Fruit fly (Drosophila melanogaster) whole organism, embryonic: Measurements from ENCODE around the gene CG43999.

Source experiments
- CG10431 ChIP-seq: fragments of 200-800 bp; sonication (Bioruptor generic); optimal IDR thresholded peaks from 3 replicates; lab custom pipeline; 2018; ENCODE audit warnings: missing biosample characterization, mild to moderate bottlenecking, missing genetic modification characterization
- CG10959 ChIP-seq: fragments of 200-800 bp; sonication (Bioruptor generic); IDR thresholded peaks from 2 replicates; pipeline ENCODE4 v1.3.6; 2022; ENCODE audit warnings: missing biosample characterization, missing genetic modification characterization
- CG11093 ChIP-seq: fragments of 200-800 bp; sonication (Bioruptor generic); IDR thresholded peaks from 3 replicates; pipeline ENCODE4 v1.3.6; 2022; ENCODE audit warnings: missing biosample characterization, missing genetic modification characterization
- CG11456 ChIP-seq: fragments of 200-800 bp; sonication (Bioruptor generic); IDR thresholded peaks from 3 replicates; pipeline ENCODE4 v1.3.6; 2022; ENCODE audit warnings: missing biosample characterization, missing genetic modification characterization
- CG11560 ChIP-seq: fragments of 200-800 bp; sonication (Bioruptor generic); IDR thresholded peaks from 3 replicates; pipeline ENCODE4 v1.3.6; 2022; ENCODE audit warnings: missing biosample characterization, missing genetic modification characterization
- CG12744 ChIP-seq: fragments of 200-800 bp; sonication (Bioruptor generic); optimal IDR thresholded peaks from 2 replicates; lab custom pipeline; 2016; ENCODE audit warnings: missing biosample characterization, missing genetic modification characterization
- CG13123 ChIP-seq: fragments of 200-800 bp; sonication (Bioruptor generic); optimal IDR thresholded peaks from 2 replicates; lab custom pipeline; 2016; ENCODE audit warnings: missing biosample characterization, missing genetic modification characterization
- CG13424 ChIP-seq: fragments of 200-800 bp; sonication (Bioruptor generic); optimal IDR thresholded peaks from 2 replicates; lab custom pipeline; 2019; ENCODE audit warnings: missing biosample characterization, mild to moderate bottlenecking, missing genetic modification characterization, moderate library complexity
- CG14014 ChIP-seq: fragments of 200-800 bp; sonication (Bioruptor generic); IDR thresholded peaks from 2 replicates; pipeline ENCODE4 v1.3.6; 2022; ENCODE audit warnings: missing biosample characterization, missing genetic modification characterization
- CG14050 ChIP-seq: fragments of 200-800 bp; sonication (Bioruptor generic); IDR thresholded peaks from 3 replicates; pipeline ENCODE4 v1.3.6; 2022; ENCODE audit warnings: missing biosample characterization, missing genetic modification characterization
- CG17568 ChIP-seq: fragments of 200-800 bp; sonication (Bioruptor generic); optimal IDR thresholded peaks from 2 replicates; lab custom pipeline; 2018; ENCODE audit warnings: missing biosample characterization, mild to moderate bottlenecking, missing genetic modification characterization, moderate library complexity
- CG30020 ChIP-seq: fragments of 200-800 bp; optimal IDR thresholded peaks from 2 replicates; lab custom pipeline; 2019; ENCODE audit warnings: missing biosample characterization, mild to moderate bottlenecking, missing genetic modification characterization, moderate library complexity
- CG32532 ChIP-seq: fragments of 200-800 bp; sonication (Bioruptor generic); IDR thresholded peaks from 2 replicates; pipeline ENCODE4 v1.3.6; 2022; ENCODE audit warnings: missing biosample characterization, missing genetic modification characterization
- CG3407 ChIP-seq: fragments of 200-800 bp; sonication (Bioruptor generic); optimal IDR thresholded peaks from 2 replicates; lab custom pipeline; 2018; ENCODE audit warnings: missing biosample characterization, mild to moderate bottlenecking, missing genetic modification characterization
- CG34376 ChIP-seq: fragments of 200-800 bp; sonication (Bioruptor generic); optimal IDR thresholded peaks from 2 replicates; lab custom pipeline; 2018; ENCODE audit warnings: missing biosample characterization, mild to moderate bottlenecking, missing genetic modification characterization
- CG6654 ChIP-seq: fragments of 200-800 bp; sonication (Bioruptor generic); optimal IDR thresholded peaks from 2 replicates; lab custom pipeline; 2017; ENCODE audit warnings: missing biosample characterization, mild to moderate bottlenecking, missing genetic modification characterization
- CG7786 ChIP-seq: fragments of 200-800 bp; sonication (Bioruptor generic); optimal IDR thresholded peaks from 2 replicates; lab custom pipeline; 2016; ENCODE audit warnings: missing biosample characterization, missing genetic modification characterization
- CG7987 ChIP-seq: fragments of 200-800 bp; sonication (Bioruptor generic); optimal IDR thresholded peaks from 2 replicates; lab custom pipeline; 2018; ENCODE audit warnings: missing biosample characterization, mild to moderate bottlenecking, missing genetic modification characterization, moderate library complexity
- CG8765 ChIP-seq: fragments of 200-800 bp; sonication (Bioruptor generic); IDR thresholded peaks from 2 replicates; pipeline ENCODE4 v1.3.6; 2022; ENCODE audit warnings: missing biosample characterization, missing genetic modification characterization
- CG9727 ChIP-seq: fragments of 200-800 bp; sonication (Bioruptor generic); optimal IDR thresholded peaks from 3 replicates; lab custom pipeline; 2017; ENCODE audit warnings: missing biosample characterization, mild to moderate bottlenecking, missing genetic modification characterization
- CG9817 ChIP-seq: fragments of 200-800 bp; sonication (Bioruptor generic); optimal IDR thresholded peaks from 2 replicates; lab custom pipeline; 2018; ENCODE audit warnings: missing biosample characterization, mild to moderate bottlenecking, missing genetic modification characterization, moderate library complexity
- CG9876 ChIP-seq: fragments of 200-800 bp; sonication (Bioruptor generic); optimal IDR thresholded peaks from 2 replicates; lab custom pipeline; 2016; ENCODE audit warnings: missing biosample characterization, missing genetic modification characterization
- Doc3 ChIP-seq: fragments of 200-800 bp; sonication (Bioruptor generic); IDR thresholded peaks from 3 replicates; pipeline ENCODE4 v1.3.6; 2022; ENCODE audit warnings: missing biosample characterization, missing genetic modification characterization; ENCODE audit not compliant: partially characterized antibody
- HmgD ChIP-seq: fragments of 200-800 bp; sonication (Bioruptor generic); optimal IDR thresholded peaks from 3 replicates; lab custom pipeline; 2016; ENCODE audit warnings: missing biosample characterization, missing genetic modification characterization
- Hmr ChIP-seq: fragments of 200-800 bp; sonication (Bioruptor generic); optimal IDR thresholded peaks from 3 replicates; lab custom pipeline; 2017; ENCODE audit warnings: mild to moderate bottlenecking, missing biosample characterization, missing genetic modification reagents, missing genetic modification characterization
- Hr78 ChIP-seq, 2 experiments: fragments of 200-800 bp in 1 of 2; fragments of >200 bp in 1 of 2; sonication (Bioruptor generic) in 1 of 2; optimal IDR thresholded peaks; 2 replicates each; lab custom pipeline; 2017 to 2019; ENCODE audit warnings: missing biosample characterization in 2 of 2, missing genetic modification characterization in 2 of 2, mild to moderate bottlenecking in 1 of 2, moderate library complexity in 1 of 2
- NC2α ChIP-seq: fragments of 200-800 bp; sonication (Bioruptor generic); optimal IDR thresholded peaks from 2 replicates; lab custom pipeline; 2016; ENCODE audit warnings: missing biosample characterization, missing genetic modification characterization
- NfI ChIP-seq: fragments of 200-800 bp; sonication (Bioruptor generic); optimal IDR thresholded peaks from 3 replicates; lab custom pipeline; 2018; ENCODE audit warnings: missing biosample characterization, mild to moderate bottlenecking, missing genetic modification characterization, moderate library complexity
- Tbp ChIP-seq: fragments of >200 bp; optimal IDR thresholded peaks from 2 replicates; lab custom pipeline; 2018; ENCODE audit warnings: missing biosample characterization, missing genetic modification characterization
- abd-A ChIP-seq: fragments of 200-800 bp; sonication (Bioruptor generic); optimal IDR thresholded peaks from 3 replicates; lab custom pipeline; 2019; ENCODE audit warnings: missing biosample characterization, mild to moderate bottlenecking, missing genetic modification characterization, moderate library complexity
- amos ChIP-seq: fragments of 200-800 bp; sonication (Bioruptor generic); IDR thresholded peaks from 2 replicates; pipeline ENCODE4 v1.3.6; 2022; ENCODE audit warnings: missing biosample characterization, missing genetic modification characterization; ENCODE audit not compliant: partially characterized antibody
- ase ChIP-seq: fragments of 200-800 bp; sonication (Bioruptor generic); IDR thresholded peaks from 3 replicates; pipeline ENCODE4 v1.3.6; 2022; ENCODE audit warnings: missing biosample characterization, missing genetic modification characterization
- btn ChIP-seq: fragments of 200-800 bp; sonication (Bioruptor generic); optimal IDR thresholded peaks from 2 replicates; lab custom pipeline; 2016; ENCODE audit warnings: missing biosample characterization, missing genetic modification characterization
- dmrt99B ChIP-seq: fragments of 200-800 bp; sonication (Bioruptor generic); optimal IDR thresholded peaks from 2 replicates; lab custom pipeline; 2018; ENCODE audit warnings: missing biosample characterization, mild to moderate bottlenecking, missing genetic modification characterization, moderate library complexity
- en ChIP-seq: fragments of 200-800 bp; sonication (Bioruptor generic); optimal IDR thresholded peaks from 2 replicates; lab custom pipeline; 2016; ENCODE audit warnings: missing biosample characterization, missing genetic modification characterization
- gcm2 ChIP-seq: fragments of 200-800 bp; sonication (Bioruptor generic); optimal IDR thresholded peaks from 2 replicates; lab custom pipeline; 2016; ENCODE audit warnings: missing biosample characterization, missing genetic modification characterization
- gro ChIP-seq: fragments of 200-800 bp; sonication (Bioruptor generic); optimal IDR thresholded peaks from 2 replicates; lab custom pipeline; 2016; ENCODE audit warnings: missing biosample characterization, missing genetic modification characterization
- gt ChIP-seq: fragments of 200-800 bp; sonication (Bioruptor generic); IDR thresholded peaks from 2 replicates; pipeline ENCODE4 v1.3.6; 2022; ENCODE audit warnings: missing biosample characterization, missing genetic modification characterization
- ind ChIP-seq: fragments of 200-800 bp; sonication (Bioruptor generic); optimal IDR thresholded peaks from 3 replicates; lab custom pipeline; 2016; ENCODE audit warnings: missing biosample characterization, missing genetic modification characterization
- nerfin-1 ChIP-seq: fragments of 200-800 bp; sonication (Bioruptor generic); optimal IDR thresholded peaks from 3 replicates; lab custom pipeline; 2019; ENCODE audit warnings: missing biosample characterization, mild to moderate bottlenecking, missing genetic modification characterization, moderate library complexity
- nerfin-2 ChIP-seq: fragments of 200-800 bp; sonication (Bioruptor generic); IDR thresholded peaks from 2 replicates; pipeline ENCODE4 v1.3.6; 2022; ENCODE audit warnings: missing biosample characterization, missing genetic modification characterization; ENCODE audit not compliant: partially characterized antibody
- nmo ChIP-seq: fragments of 200-800 bp; sonication (Bioruptor generic); optimal IDR thresholded peaks from 2 replicates; lab custom pipeline; 2018; ENCODE audit warnings: missing biosample characterization, mild to moderate bottlenecking, missing genetic modification characterization, moderate library complexity
- phol ChIP-seq: fragments of 200-800 bp; sonication (Bioruptor generic); optimal IDR thresholded peaks from 3 replicates; lab custom pipeline; 2018; ENCODE audit warnings: missing biosample characterization, mild to moderate bottlenecking, missing genetic modification characterization, moderate library complexity
- pita ChIP-seq: fragments of 200-800 bp; sonication (Bioruptor generic); optimal IDR thresholded peaks from 2 replicates; lab custom pipeline; 2017; ENCODE audit warnings: missing biosample characterization, mild to moderate bottlenecking, missing genetic modification characterization
- pnt ChIP-seq: fragments of 200-800 bp; sonication (Bioruptor generic); optimal IDR thresholded peaks from 3 replicates; lab custom pipeline; 2016; ENCODE audit warnings: missing biosample characterization, missing genetic modification characterization
- sob ChIP-seq: fragments of 200-800 bp; sonication (Bioruptor generic); IDR thresholded peaks from 2 replicates; pipeline ENCODE4 v1.3.6; 2022; ENCODE audit warnings: missing biosample characterization, missing genetic modification characterization
- stwl ChIP-seq: fragments of 200-800 bp; sonication (Bioruptor generic); optimal IDR thresholded peaks from 3 replicates; lab custom pipeline; 2018; ENCODE audit warnings: missing biosample characterization, mild to moderate bottlenecking, missing genetic modification characterization, moderate library complexity
- tll ChIP-seq, 2 experiments: fragments of 200-800 bp in 1 of 2; fragments of >200 bp in 1 of 2; sonication (Bioruptor generic) in 1 of 2; optimal IDR thresholded peaks; 2 replicates each; lab custom pipeline; 2017 to 2019; ENCODE audit warnings: missing biosample characterization in 2 of 2, missing genetic modification characterization in 2 of 2, mild to moderate bottlenecking in 1 of 2, moderate library complexity in 1 of 2
- twi ChIP-seq: fragments of 200-800 bp; optimal IDR thresholded peaks from 2 replicates; lab custom pipeline; 2019; ENCODE audit warnings: missing biosample characterization, mild to moderate bottlenecking, missing genetic modification characterization, moderate library complexity
- wek ChIP-seq: fragments of 200-800 bp; sonication (Bioruptor generic); optimal IDR thresholded peaks from 3 replicates; lab custom pipeline; 2018; ENCODE audit warnings: missing biosample characterization, mild to moderate bottlenecking, missing genetic modification characterization, moderate library complexity
- zf30C ChIP-seq: fragments of 200-800 bp; sonication (Bioruptor generic); optimal IDR thresholded peaks from 3 replicates; lab custom pipeline; 2018; ENCODE audit warnings: missing biosample characterization, mild to moderate bottlenecking, missing genetic modification characterization

CG43999 gene

DNA sequence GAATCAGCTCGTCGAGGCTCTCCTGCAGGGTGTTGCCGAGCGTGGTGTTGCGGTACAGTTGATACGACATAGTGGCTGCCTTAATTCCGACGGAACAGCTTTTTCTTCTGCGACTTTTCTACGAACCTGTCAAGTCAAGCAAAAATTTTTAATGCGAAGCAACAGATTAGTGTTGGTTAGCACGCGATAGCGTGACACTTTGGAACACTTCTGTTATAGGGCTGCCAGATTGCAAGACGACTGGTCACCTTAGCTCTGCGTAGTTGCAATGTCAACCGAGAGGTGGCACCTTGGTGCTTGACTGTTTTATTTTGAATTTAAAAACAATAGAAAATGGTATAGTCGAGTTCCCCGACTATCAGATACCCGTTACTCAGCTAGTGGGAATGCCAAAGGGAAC is 37.9 kb downstream of the CG43999 start, which contains the start of gene TfIIA-S (continued):
- TF ChIP-seq zf30C (GFP tag; lab: Kevin White, UChicago) (no peak), CG30020 (tag; lab: Kevin White, UChicago) (peak; percentile 26), nerfin-1 (peak; percentile 45), CG9876 (GFP tag; lab: Kevin White, UChicago) (peak; percentile 80), NC2α (GFP tag; lab: Kevin White, UChicago) (peak; percentile 75), stwl (peak; percentile 94), CG8765 (GFP tag; lab: Robert Waterston, UW) (no peak), wek (GFP tag; lab: Kevin White, UChicago) (peak; percentile 30), twi (peak; percentile 3), HmgD (GFP tag; lab: Kevin White, UChicago) (peak; percentile 93), CG10431 (GFP tag; lab: Kevin White, UChicago) (no peak), btn (GFP tag; lab: Kevin White, UChicago) (peak; percentile 39), Tbp (no peak), CG6654 (GFP tag; lab: Kevin White, UChicago) (no peak), CG10959 (GFP tag; lab: Robert Waterston, UW) (no peak), CG17568 (GFP tag; lab: Kevin White, UChicago) (no peak), CG11093 (GFP tag; lab: Robert Waterston, UW) (peak; percentile 49; the same call in 1 of the 3 replicates), CG13123 (GFP tag; lab: Kevin White, UChicago) (peak; percentile 69), CG9817 (tag; lab: Kevin White, UChicago) (peak; percentile 76), gro (GFP tag; lab: Kevin White, UChicago) (peak; percentile 88), CG14050 (GFP tag; lab: Robert Waterston, UW) (no peak), CG9727 (GFP tag; lab: Kevin White, UChicago) (peak; percentile 54), Hr78 (GFP tag; optimal IDR thresholded peaks at IDR 0.05; lab: Kevin White, UChicago) (no peak), CG32532 (no peak), CG11456 (no peak), CG14014 (GFP tag; lab: Robert Waterston, UW) (no peak), NfI (GFP tag; lab: Kevin White, UChicago) (peak; percentile 83), en (GFP tag; lab: Kevin White, UChicago) (no peak), gcm2 (GFP tag; lab: Kevin White, UChicago) (peak; percentile 19), pnt (GFP tag; lab: Kevin White, UChicago) (peak; percentile 75), CG34376 (GFP tag; lab: Kevin White, UChicago) (peak; percentile 60), sob (GFP tag; lab: Robert Waterston, UW) (no peak), pita (no peak), nmo (GFP tag; lab: Kevin White, UChicago) (peak; percentile 60), ind (GFP tag; lab: Kevin White, UChicago) (peak; percentile 79), Hmr (peak; percentile 91), tll (GFP tag; optimal IDR thresholded peaks at IDR 0.05; lab: Kevin White, UChicago) (no peak), CG12744 (peak; percentile 69), CG7987 (GFP tag; lab: Kevin White, UChicago) (peak; percentile 83), dmrt99B (tag; lab: Kevin White, UChicago) (no peak), phol (tag; lab: Kevin White, UChicago) (peak; percentile 72), abd-A (tag; lab: Kevin White, UChicago) (no peak), CG11560 (no peak), Doc3 (no peak), CG3407 (peak; percentile 46), nerfin-2 (GFP tag; lab: Robert Waterston, UW) (no peak), amos (no peak), CG13424 (tag; lab: Kevin White, UChicago) (peak; percentile 56), gt (GFP tag; lab: Robert Waterston, UW) (no peak), CG7786 (GFP tag; lab: Kevin White, UChicago) (peak; percentile 86), ase (GFP tag; lab: Robert Waterston, UW) (no peak)
